Worm (Caenorhabditis elegans): ENCODE results near the gene vep-2.

DNA sequence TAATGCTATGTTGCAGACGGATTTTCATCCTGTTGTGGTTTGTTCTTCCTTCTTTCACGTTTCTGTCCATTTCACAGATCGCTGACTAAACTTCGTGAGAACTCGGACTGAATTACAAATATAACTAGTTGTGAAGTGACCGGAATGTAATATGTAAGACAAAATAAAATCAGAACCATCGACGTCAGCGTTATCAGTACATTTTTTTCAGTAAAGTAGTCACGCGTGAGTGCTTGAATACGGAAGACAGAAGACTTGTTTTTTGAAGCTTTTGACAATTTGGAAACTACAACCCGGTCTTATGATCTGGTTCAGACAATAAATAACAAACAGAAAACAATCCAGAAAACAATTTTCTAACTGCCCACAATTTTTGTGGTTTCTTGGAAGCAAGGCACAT is 46.3 kb upstream of the vep-2 start:
- no peak for TF ChIP-seq him-1 (tag; optimal IDR thresholded peaks at IDR 0.05)
- no peak for TF ChIP-seq W03F9.2 (tag; optimal IDR thresholded peaks at IDR 0.05)
